Fruit fly (Drosophila melanogaster): ENCODE data around the gene CG14770.

CG14770 gene

DNA sequence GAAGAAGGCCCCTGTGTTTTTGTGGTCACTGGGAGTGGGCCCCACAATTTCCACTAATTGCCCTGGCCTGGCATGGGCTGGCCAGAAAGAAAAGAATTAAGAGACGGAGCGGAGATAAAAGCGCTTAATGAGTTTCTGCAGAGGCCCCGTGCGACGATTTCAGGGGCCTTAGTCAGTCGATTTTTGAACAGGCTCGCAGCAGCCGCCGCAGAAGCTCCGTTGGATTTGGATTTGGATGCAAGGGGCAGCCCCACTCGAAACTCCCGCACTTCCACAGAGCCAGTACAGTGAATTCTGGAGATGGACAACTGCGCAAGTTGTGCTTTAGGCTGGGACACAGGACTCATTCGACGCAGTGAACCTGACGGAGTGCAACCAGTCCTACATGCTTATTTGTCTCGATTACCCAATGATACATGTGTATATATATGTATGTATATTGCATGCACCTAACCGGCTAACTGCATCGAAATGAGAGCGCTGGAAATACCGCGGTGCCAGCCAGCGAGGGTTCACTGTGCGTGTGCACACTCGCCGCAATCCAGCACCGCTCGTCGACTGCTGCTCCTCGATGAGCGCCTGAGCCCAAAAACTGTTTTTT, 29.5 kb downstream of the CG14770 start (continued):
- TF ChIP-seq pho (GFP tag; optimal IDR thresholded peaks at IDR 0.05) (peak; percentile 54), disco-r (GFP tag; optimal IDR thresholded peaks at IDR 0.05) (no peak), wor (GFP tag; IDR thresholded peaks at IDR 0.05) (peak; percentile 47; the same call in 1 of the 2 replicates), CrebB (tag; optimal IDR thresholded peaks at IDR 0.05) (no peak), luna (GFP tag; optimal IDR thresholded peaks at IDR 0.05) (no peak), CG13287 (GFP tag; IDR thresholded peaks at IDR 0.05; ENCODE audit: partially characterized antibody) (no peak), Max (GFP tag; optimal IDR thresholded peaks at IDR 0.05) (peak; percentile 56), CG11247 (GFP tag; IDR thresholded peaks at IDR 0.05) (peak; percentile 57; the same call in 1 of the 2 replicates), ci (GFP tag; IDR thresholded peaks at IDR 0.05) (peak; percentile 61), kay (GFP tag; optimal IDR thresholded peaks at IDR 0.05) (peak; percentile 36), Ets97D (GFP tag; optimal IDR thresholded peaks at IDR 0.05) (no peak), wek (GFP tag; optimal IDR thresholded peaks at IDR 0.05) (no peak), CG18619 (GFP tag; optimal IDR thresholded peaks at IDR 0.05) (peak; percentile 56), CG6254 (GFP tag; optimal IDR thresholded peaks at IDR 0.05) (no peak), CG7839 (tag; optimal IDR thresholded peaks at IDR 0.05) (peak; percentile 71), fd3F (GFP tag; optimal IDR thresholded peaks at IDR 0.05) (peak; percentile 52), slp2 (GFP tag; optimal IDR thresholded peaks at IDR 0.05) (no peak), CG15073 (GFP tag; optimal IDR thresholded peaks at IDR 0.05) (no peak), CG10654 (GFP tag; optimal IDR thresholded peaks at IDR 0.05) (no peak), CG14710 (tag; optimal IDR thresholded peaks at IDR 0.05) (peak; percentile 20), Sry-δ (GFP tag; optimal IDR thresholded peaks at IDR 0.05) (no peak), Opbp (GFP tag; IDR thresholded peaks at IDR 0.05; ENCODE audit: partially characterized antibody) (no peak), CG33213 (GFP tag; optimal IDR thresholded peaks at IDR 0.05) (peak; percentile 17), CG31388 (GFP tag; optimal IDR thresholded peaks at IDR 0.05) (no peak), jumu (GFP tag; optimal IDR thresholded peaks at IDR 0.05) (peak; percentile 11), caup (GFP tag; optimal IDR thresholded peaks at IDR 0.05; ENCODE audit: severe bottlenecking) (peak; percentile 66), CG12219 (GFP tag; optimal IDR thresholded peaks at IDR 0.05) (peak; percentile 50), shn (GFP tag; optimal IDR thresholded peaks at IDR 0.05) (peak; percentile 55), CTCF (GFP tag; optimal IDR thresholded peaks at IDR 0.05) (no peak), CG12942 (GFP tag; optimal IDR thresholded peaks at IDR 0.05) (peak; percentile 41), Hmr (GFP tag; optimal IDR thresholded peaks at IDR 0.05) (peak; percentile 71), CG17802 (tag; optimal IDR thresholded peaks at IDR 0.05) (no peak), Lhr (GFP tag; optimal IDR thresholded peaks at IDR 0.05) (no peak), crc (GFP tag; optimal IDR thresholded peaks at IDR 0.05) (no peak), br (optimal IDR thresholded peaks at IDR 0.05) (no peak), phol (tag; optimal IDR thresholded peaks at IDR 0.05) (peak; percentile 62), lab (GFP tag; optimal IDR thresholded peaks at IDR 0.05) (peak; percentile 65), Mrtf (GFP tag; IDR thresholded peaks at IDR 0.05) (peak; percentile 64; the same call in 2 of the 3 replicates), so (GFP tag; IDR thresholded peaks at IDR 0.05) (0 out of 3 replicates have a peak, but pooled peaks have one; percentile 36), CG4282 (GFP tag; optimal IDR thresholded peaks at IDR 0.05) (no peak), CG10565 (GFP tag; optimal IDR thresholded peaks at IDR 0.05) (no peak), Awh (GFP tag; IDR thresholded peaks at IDR 0.05) (0 out of 2 replicates have a peak, but pooled peaks have one; percentile 35), Ada2b (GFP tag; IDR thresholded peaks at IDR 0.05) (peak; percentile 70), toy (GFP tag; IDR thresholded peaks at IDR 0.05) (0 out of 2 replicates have a peak, but pooled peaks have one; percentile 18), CG17912 (GFP tag; optimal IDR thresholded peaks at IDR 0.05) (no peak), Mad (GFP tag; optimal IDR thresholded peaks at IDR 0.05) (no peak), maf-S (GFP tag; optimal IDR thresholded peaks at IDR 0.05) (peak; percentile 30), CG1792 (GFP tag; optimal IDR thresholded peaks at IDR 0.05) (no peak), ac (GFP tag; optimal IDR thresholded peaks at IDR 0.05) (no peak), ap (GFP tag; IDR thresholded peaks at IDR 0.05) (peak; percentile 31; the same call in 1 of the 2 replicates), CG2120 (GFP tag; optimal IDR thresholded peaks at IDR 0.05) (peak; percentile 79)
